Worm (Caenorhabditis elegans) whole organism, late embryonic: ENCODE results near the gene Y56A3A.41.

ENCODE experiments used
- T23F11.4 ChIP-seq: fragments of 200-800 bp; sonication (Bioruptor generic); optimal IDR thresholded peaks from 2 replicates; lab custom pipeline; 2018; ENCODE audit warnings: mild to moderate bottlenecking, missing genetic modification characterization, missing compliant biosample characterization
- ama-1 ChIP-seq: fragments of 150-350 bp; optimal IDR thresholded peaks from 2 replicates; lab custom pipeline; 2014
- ceh-30 ChIP-seq: fragments of 150-350 bp; optimal IDR thresholded peaks from 2 replicates; lab custom pipeline; 2014; ENCODE audit warnings: missing biosample characterization, missing genetic modification characterization
- elt-4 ChIP-seq: sonication (generic microtip); optimal IDR thresholded peaks from 2 replicates; lab custom pipeline; 2016; ENCODE audit warnings: missing genetic modification characterization, missing compliant biosample characterization
- hlh-15 ChIP-seq: sonication (generic microtip); optimal IDR thresholded peaks from 2 replicates; lab custom pipeline; 2016; ENCODE audit warnings: missing genetic modification characterization, missing compliant biosample characterization
- mec-3 ChIP-seq: sonication (generic microtip); optimal IDR thresholded peaks from 2 replicates; lab custom pipeline; 2016; ENCODE audit warnings: borderline replicate concordance, missing genetic modification characterization, missing compliant biosample characterization
- nfya-1 ChIP-seq: sonication (generic microtip); optimal IDR thresholded peaks from 2 replicates; lab custom pipeline; 2017; ENCODE audit warnings: missing genetic modification characterization, mild to moderate bottlenecking, missing compliant biosample characterization, antibody characterized with exemption, moderate library complexity
- unc-3 ChIP-seq, 2 experiments: fragments of 200-800 bp in 1 of 2; sonication (Bioruptor generic) in 1 of 2; sonication (generic microtip) in 1 of 2; conservative IDR thresholded peaks in 1 of 2; optimal IDR thresholded peaks in 1 of 2; 2 replicates each; pipeline versions ENCODE4 v1.3.6 to Lab custom; 2016 to 2022; ENCODE audit warnings: missing compliant biosample characterization in 2 of 2, missing genetic modification characterization in 2 of 2, missing genetic modification reagents in 1 of 2
- unc-55 ChIP-seq: sonication (generic microtip); optimal IDR thresholded peaks from 2 replicates; lab custom pipeline; 2017; ENCODE audit warnings: missing biosample characterization, missing genetic modification reagents, missing genetic modification characterization

- TF ChIP-seq hlh-15 (tag; lab: Kevin White, UChicago) (no peak), mec-3 (no peak), ama-1 (no peak), T23F11.4 (no peak), nfya-1 (tag; lab: Kevin White, UChicago) (peak; percentile 51), unc-55 (GFP tag; lab: Kevin White, UChicago) (no peak), ceh-30 (tag; lab: Kevin White, UChicago) (no peak), unc-3 (GFP tag; conservative IDR thresholded peaks at IDR 0.05; lab: Robert Waterston, UW) (no peak), unc-3 (tag; optimal IDR thresholded peaks at IDR 0.05; lab: Kevin White, UChicago) (no peak), elt-4 (no peak)
Observed at ce11 chrIII:11896652-11897051, 3.8 kb upstream of the Y56A3A.41 start.
